Worm (Caenorhabditis elegans) whole organism, mixed stage, embryonic: ENCODE measurements around the gene R07E5.19.

Experiments used
- M03D4.4 ChIP-seq: sonication (generic microtip); optimal IDR thresholded peaks from 2 replicates; lab custom pipeline; 2017; ENCODE audit warnings: mild to moderate bottlenecking, missing genetic modification characterization, missing compliant biosample characterization
- bed-3 ChIP-seq: fragments of 200-800 bp; sonication (Bioruptor generic); optimal IDR thresholded peaks from 3 replicates; lab custom pipeline; 2018; ENCODE audit warnings: mild to moderate bottlenecking, missing genetic modification characterization, moderate library complexity, missing compliant biosample characterization
- blmp-1 ChIP-seq: fragments of 150-350 bp; optimal IDR thresholded peaks from 2 replicates; lab custom pipeline; 2014; ENCODE audit warnings: missing biosample characterization, missing genetic modification characterization
- ceh-39 ChIP-seq: fragments of 150-350 bp; optimal IDR thresholded peaks from 2 replicates; lab custom pipeline; 2014; ENCODE audit warnings: missing biosample characterization, missing genetic modification characterization
- ceh-83 ChIP-seq: fragments of 200-800 bp; sonication (Bioruptor generic); optimal IDR thresholded peaks from 2 replicates; lab custom pipeline; 2018; ENCODE audit warnings: mild to moderate bottlenecking, missing genetic modification characterization, missing compliant biosample characterization
- ces-1 ChIP-seq: fragments of 150-350 bp; optimal IDR thresholded peaks from 2 replicates; lab custom pipeline; 2014; ENCODE audit warnings: missing biosample characterization, missing genetic modification reagents, missing genetic modification characterization
- cnd-1 ChIP-seq: fragments of 200-800 bp; sonication (Bioruptor generic); optimal IDR thresholded peaks from 2 replicates; lab custom pipeline; 2018; ENCODE audit warnings: mild to moderate bottlenecking, missing genetic modification characterization, missing compliant biosample characterization
- drap-1 ChIP-seq: fragments of 200-800 bp; sonication (Bioruptor generic); optimal IDR thresholded peaks from 3 replicates; lab custom pipeline; 2018; ENCODE audit warnings: mild to moderate bottlenecking, missing genetic modification characterization, missing compliant biosample characterization
- elt-1 ChIP-seq: sonication (generic microtip); optimal IDR thresholded peaks from 2 replicates; lab custom pipeline; 2017; ENCODE audit warnings: missing genetic modification characterization, mild to moderate bottlenecking, missing compliant biosample characterization, antibody characterized with exemption, moderate library complexity, borderline replicate concordance; ENCODE audit not compliant: insufficient read depth
- elt-3 ChIP-seq: fragments of 150-350 bp; optimal IDR thresholded peaks from 2 replicates; lab custom pipeline; 2014; ENCODE audit warnings: missing biosample characterization, missing genetic modification characterization
- flh-1 ChIP-seq: fragments of 200-800 bp; sonication (Bioruptor generic); optimal IDR thresholded peaks from 2 replicates; lab custom pipeline; 2018; ENCODE audit warnings: mild to moderate bottlenecking, missing genetic modification characterization, moderate library complexity, missing compliant biosample characterization
- ham-2 ChIP-seq: fragments of 200-800 bp; sonication (Bioruptor generic); optimal IDR thresholded peaks from 2 replicates; lab custom pipeline; 2018; ENCODE audit warnings: mild to moderate bottlenecking, missing genetic modification characterization, missing compliant biosample characterization
- hlh-1 ChIP-seq: fragments of 150-350 bp; optimal IDR thresholded peaks from 2 replicates; lab custom pipeline; 2014; ENCODE audit warnings: missing biosample characterization, missing genetic modification reagents, missing genetic modification characterization
- lin-13 ChIP-seq: fragments of 150-350 bp; optimal IDR thresholded peaks from 2 replicates; lab custom pipeline; 2014; ENCODE audit warnings: missing biosample characterization, missing genetic modification characterization
- lsy-2 ChIP-seq: fragments of 150-350 bp; optimal IDR thresholded peaks from 2 replicates; lab custom pipeline; 2014; ENCODE audit warnings: missing biosample characterization, missing genetic modification characterization
- mep-1 ChIP-seq: fragments of 150-350 bp; optimal IDR thresholded peaks from 2 replicates; lab custom pipeline; 2017; ENCODE audit warnings: missing biosample characterization, missing genetic modification reagents, missing genetic modification characterization, inconsistent platforms
- mls-2 ChIP-seq: sonication (generic microtip); optimal IDR thresholded peaks from 2 replicates; lab custom pipeline; 2016; ENCODE audit warnings: mild to moderate bottlenecking, missing genetic modification characterization, moderate library complexity, missing compliant biosample characterization
- nhr-2 ChIP-seq: fragments of 150-350 bp; optimal IDR thresholded peaks from 2 replicates; lab custom pipeline; 2014; ENCODE audit warnings: missing biosample characterization, missing genetic modification characterization
- nhr-237 ChIP-seq: fragments of 150-350 bp; optimal IDR thresholded peaks from 2 replicates; lab custom pipeline; 2014; ENCODE audit warnings: missing biosample characterization, missing genetic modification characterization
- nhr-28 ChIP-seq: fragments of 150-350 bp; optimal IDR thresholded peaks from 2 replicates; lab custom pipeline; 2014; ENCODE audit warnings: missing biosample characterization, missing genetic modification characterization
- nhr-76 ChIP-seq: sonication (generic microtip); optimal IDR thresholded peaks from 2 replicates; lab custom pipeline; 2017; ENCODE audit warnings: missing biosample characterization, missing genetic modification characterization
- pha-4 ChIP-seq: fragments of 150-350 bp; optimal IDR thresholded peaks from 2 replicates; lab custom pipeline; 2018; ENCODE audit warnings: missing biosample characterization, missing genetic modification reagents, missing genetic modification characterization
- sem-2 ChIP-seq: fragments of 200-800 bp; sonication (Bioruptor generic); optimal IDR thresholded peaks from 2 replicates; lab custom pipeline; 2018; ENCODE audit warnings: mild to moderate bottlenecking, missing genetic modification characterization, missing compliant biosample characterization
- snpc-4 ChIP-seq: fragments of 150-350 bp; optimal IDR thresholded peaks from 2 replicates; lab custom pipeline; 2014; ENCODE audit warnings: missing biosample characterization, missing genetic modification characterization
- sptf-1 ChIP-seq: sonication (generic microtip); optimal IDR thresholded peaks from 2 replicates; lab custom pipeline; 2017; ENCODE audit warnings: mild to moderate bottlenecking, missing genetic modification characterization, moderate library complexity, missing compliant biosample characterization
- tbx-8 ChIP-seq: fragments of 200-800 bp; sonication (Bioruptor generic); optimal IDR thresholded peaks from 2 replicates; lab custom pipeline; 2018; ENCODE audit warnings: mild to moderate bottlenecking, missing genetic modification characterization, moderate library complexity, missing compliant biosample characterization
- unc-120 ChIP-seq: sonication (generic microtip); optimal IDR thresholded peaks from 2 replicates; lab custom pipeline; 2017; ENCODE audit warnings: missing genetic modification characterization, missing compliant biosample characterization; ENCODE audit not compliant: poor library complexity, severe bottlenecking
- unc-39 ChIP-seq: fragments of 150-350 bp; optimal IDR thresholded peaks from 2 replicates; lab custom pipeline; 2014; ENCODE audit warnings: missing biosample characterization, missing genetic modification characterization
- ztf-11 ChIP-seq: fragments of 150-350 bp; optimal IDR thresholded peaks from 2 replicates; lab custom pipeline; 2014; ENCODE audit warnings: missing biosample characterization, missing genetic modification characterization

Gene R07E5.19

DNA sequence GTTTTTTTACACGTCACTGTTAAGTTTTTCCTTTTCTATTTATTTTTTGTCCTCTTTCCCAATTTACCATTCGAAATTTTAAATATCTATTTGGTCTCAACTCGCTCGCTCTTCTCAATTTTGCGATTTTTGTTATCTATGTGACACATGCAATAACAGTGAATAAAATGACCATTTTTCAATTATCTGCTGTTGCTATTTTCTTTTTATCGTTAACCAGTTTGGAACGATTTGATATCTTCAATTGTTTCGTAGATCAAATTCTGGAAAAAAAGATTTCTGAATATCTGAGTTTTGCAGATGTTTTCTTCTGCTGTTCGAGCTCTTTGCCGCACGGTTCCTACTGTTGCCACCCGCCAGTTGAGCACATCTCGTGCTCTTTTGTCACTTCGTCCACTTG lies 10.7 kb downstream of the R07E5.19 start, which contains the start of gene prdx-3:
TSS of gene prdx-3 (plus strand) at position 301 of the 400 bp plus-strand sequence.
- no peak for TF ChIP-seq nhr-2 (tag; lab: Kevin White, UChicago)
- TF ChIP-seq tbx-8 (GFP tag; lab: Kevin White, UChicago) = no peak
- no peak for TF ChIP-seq bed-3
- no peak for TF ChIP-seq lin-13 (tag; lab: Kevin White, UChicago)
- no peak for TF ChIP-seq nhr-76 (tag; lab: Kevin White, UChicago)
- no peak for TF ChIP-seq snpc-4
- TF ChIP-seq ham-2 (GFP tag; lab: Kevin White, UChicago) = no peak
- no peak for TF ChIP-seq pha-4 (tag; lab: Kevin White, UChicago)
- no peak for TF ChIP-seq unc-120
- no peak for TF ChIP-seq M03D4.4 (tag; lab: Kevin White, UChicago)
- TF ChIP-seq ceh-83 (GFP tag; lab: Kevin White, UChicago) = no peak
- TF ChIP-seq elt-1 (tag; lab: Kevin White, UChicago) = no peak
- no peak for TF ChIP-seq ces-1 (GFP tag; lab: Kevin White, UChicago)
- TF ChIP-seq mls-2 = no peak
- TF ChIP-seq, all 35 proteins: peak for 0

DNA sequence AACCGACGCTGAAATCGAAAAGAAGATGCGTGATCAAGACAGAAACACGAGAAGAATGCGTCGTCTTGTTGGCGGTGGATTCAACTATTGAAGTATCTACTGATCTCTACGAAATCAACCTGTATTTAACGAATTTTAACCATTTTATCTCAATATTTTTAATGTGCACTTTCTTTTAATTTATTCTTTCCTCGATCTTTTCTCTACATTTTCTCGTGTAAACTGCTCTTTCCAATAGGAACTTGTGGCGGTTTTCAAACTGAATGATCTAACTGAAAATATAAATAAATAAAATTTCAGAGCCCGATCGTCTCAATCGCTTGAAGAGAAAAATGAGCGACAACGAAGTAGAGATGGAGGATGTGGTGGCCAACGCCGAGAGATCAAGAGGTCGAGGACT lies 11.9 kb downstream of the R07E5.19 start, which contains the start of gene rnp-4:
TSS of gene rnp-4 (plus strand) at position 301 of the 400 bp plus-strand sequence.
- TF ChIP-seq ham-2 (GFP tag; lab: Kevin White, UChicago) (no peak), blmp-1 (tag; lab: Kevin White, UChicago) (no peak), sem-2 (no peak), nhr-237 (tag; lab: Kevin White, UChicago) (no peak), M03D4.4 (tag; lab: Kevin White, UChicago) (no peak), nhr-2 (tag; lab: Kevin White, UChicago) (no peak), nhr-76 (tag; lab: Kevin White, UChicago) (no peak), ces-1 (GFP tag; lab: Kevin White, UChicago) (no peak), elt-3 (no peak), unc-120 (no peak), snpc-4 (no peak), lsy-2 (tag; lab: Kevin White, UChicago) (no peak), flh-1 (GFP tag; lab: Kevin White, UChicago) (no peak), hlh-1 (tag; lab: Kevin White, UChicago) (no peak), mls-2 (no peak)

DNA sequence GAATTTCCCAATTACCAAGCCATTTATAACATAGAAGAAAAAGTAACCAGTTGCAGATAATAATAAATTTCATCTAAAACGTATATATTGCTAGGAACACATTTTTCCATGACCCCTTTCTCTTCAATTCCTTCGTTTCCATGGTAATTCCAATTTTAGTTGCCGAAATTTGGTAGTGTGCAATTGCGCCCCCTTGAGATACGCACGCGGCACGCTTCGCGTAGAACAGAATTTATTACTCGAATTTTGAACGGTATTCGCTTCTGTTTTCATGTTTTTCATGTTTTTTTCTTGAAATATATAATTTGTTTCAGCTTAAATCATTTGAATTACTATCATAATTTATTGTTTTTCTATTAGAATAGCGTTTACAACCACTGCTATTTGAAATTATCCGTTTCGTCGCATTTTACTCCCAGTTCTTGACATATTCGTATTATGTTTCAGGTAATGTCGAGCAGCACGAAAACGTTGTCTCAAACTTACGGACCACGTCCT lies 13.5 kb downstream of the R07E5.19 start, which contains the start of the genes R07E5.17 and snfc-5:
TSS of gene R07E5.17 (minus strand) at position 98 of the 498 bp plus-strand sequence.
TSS of gene snfc-5 (plus strand) at position 448 of the 498 bp plus-strand sequence.
- TF ChIP-seq flh-1 (GFP tag; lab: Kevin White, UChicago) (no peak), blmp-1 (tag; lab: Kevin White, UChicago) (no peak), elt-3 (no peak), lsy-2 (tag; lab: Kevin White, UChicago) (peak; percentile 69), bed-3 (no peak), ham-2 (GFP tag; lab: Kevin White, UChicago) (no peak), cnd-1 (tag; lab: Kevin White, UChicago) (peak; percentile 2), hlh-1 (tag; lab: Kevin White, UChicago) (peak; percentile 28), M03D4.4 (tag; lab: Kevin White, UChicago) (no peak), nhr-2 (tag; lab: Kevin White, UChicago) (no peak), elt-1 (tag; lab: Kevin White, UChicago) (no peak), unc-120 (peak; percentile 78), ces-1 (GFP tag; lab: Kevin White, UChicago) (peak; percentile 24), nhr-28 (tag; lab: Kevin White, UChicago) (no peak), ztf-11 (tag; lab: Kevin White, UChicago) (no peak), unc-39 (no peak), drap-1 (GFP tag; lab: Kevin White, UChicago) (no peak), sem-2 (no peak), snpc-4 (no peak), ceh-83 (GFP tag; lab: Kevin White, UChicago) (no peak), nhr-237 (tag; lab: Kevin White, UChicago) (no peak), tbx-8 (GFP tag; lab: Kevin White, UChicago) (no peak), mep-1 (tag; lab: Kevin White, UChicago) (peak; percentile 76), sptf-1 (tag; lab: Kevin White, UChicago) (peak; percentile 5), ceh-39 (tag; lab: Kevin White, UChicago) (peak; percentile 19), lin-13 (tag; lab: Kevin White, UChicago) (peak; percentile 36)

DNA sequence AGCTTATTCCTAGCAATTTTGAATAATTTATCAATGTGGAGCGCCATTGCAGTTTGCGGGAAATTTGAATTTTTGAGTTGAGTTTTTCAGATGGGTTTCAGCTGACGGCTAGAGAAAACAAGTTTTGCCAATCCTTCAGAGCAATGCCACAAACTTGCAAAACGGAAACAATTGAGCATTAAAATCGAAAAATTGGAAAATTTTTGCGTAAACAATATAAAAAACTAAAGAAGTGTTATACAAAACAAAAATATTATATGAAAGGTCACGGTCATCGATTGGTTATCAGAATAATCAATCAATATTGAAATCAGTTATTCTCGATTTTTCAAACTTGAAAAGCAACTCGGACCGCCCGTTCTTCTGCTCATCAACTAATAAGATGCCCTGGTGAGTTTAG lies 16.7 kb downstream of the R07E5.19 start, which contains the start of gene R07E5.15:
TSS of gene R07E5.15 (plus strand) at position 301 of the 400 bp plus-strand sequence.
- no peak for TF ChIP-seq M03D4.4 (tag; lab: Kevin White, UChicago)
